Worm (Caenorhabditis elegans): ENCODE measurements around the gene ddi-1.

The ddi-1 gene

DNA sequence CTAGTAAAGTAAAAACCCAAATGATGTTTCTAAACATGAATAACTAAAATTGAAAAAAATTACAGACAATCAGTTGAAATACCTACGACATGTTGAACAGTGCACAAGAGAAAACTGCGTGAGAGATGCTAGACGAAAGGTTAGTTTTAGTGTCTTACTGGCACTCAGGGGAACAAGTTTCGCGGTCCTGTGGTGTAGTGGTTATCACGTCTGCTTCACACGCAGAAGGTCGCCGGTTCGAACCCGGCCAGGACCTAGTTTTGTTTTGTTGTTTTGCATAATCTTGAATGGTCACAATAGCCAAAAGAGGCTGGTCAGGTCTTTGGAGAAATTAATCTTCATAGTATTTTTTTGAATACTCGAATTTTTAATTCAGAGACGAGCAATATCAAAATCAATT lies 41.7 kb upstream of the ddi-1 start (continued):
- TF ChIP-seq nhr-12 (tag; optimal IDR thresholded peaks at IDR 0.05) = no peak
- TF ChIP-seq unc-130 (tag; optimal IDR thresholded peaks at IDR 0.05) = no peak
- TF ChIP-seq dsc-1 (tag; optimal IDR thresholded peaks at IDR 0.05) = no peak
- TF ChIP-seq zag-1 (tag; optimal IDR thresholded peaks at IDR 0.05) = no peak
- TF ChIP-seq egl-27 (tag; optimal IDR thresholded peaks at IDR 0.05) = no peak
- peak; percentile 52 for TF ChIP-seq snu-23 (GFP tag; optimal IDR thresholded peaks at IDR 0.05)

DNA sequence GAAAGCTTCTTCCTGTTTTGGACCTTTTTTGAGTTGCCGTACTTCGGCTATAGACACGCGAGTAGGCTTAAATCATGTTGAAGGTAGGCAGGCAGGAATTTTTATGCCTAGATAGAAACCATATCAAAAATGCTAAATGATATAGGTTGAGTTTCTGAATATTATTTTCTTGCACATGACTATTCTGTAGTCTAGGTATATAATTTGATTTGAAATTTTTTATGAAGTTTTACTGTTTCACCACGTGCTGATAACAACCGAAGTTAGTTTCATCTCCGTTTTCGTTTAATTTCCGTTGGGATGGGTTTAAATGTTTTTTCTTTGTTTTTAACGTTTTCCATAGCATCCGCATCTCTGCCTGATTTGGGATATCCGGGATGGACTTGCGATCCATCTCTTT lies 35.6 kb upstream of the ddi-1 start, which contains the start of gene Y73B6BL.37:
Y73B6BL.37 (plus strand) TSS at position 301 of the 400 bp plus-strand sequence.
- TF ChIP-seq irx-1 (tag; optimal IDR thresholded peaks at IDR 0.05) (no peak), nhr-90 (tag; optimal IDR thresholded peaks at IDR 0.05; ENCODE audit: poor library complexity) (no peak), C04F5.9 (tag; optimal IDR thresholded peaks at IDR 0.05) (no peak), sptf-1 (tag; optimal IDR thresholded peaks at IDR 0.05) (no peak), Y116A8C.19 (tag; optimal IDR thresholded peaks at IDR 0.05; ENCODE audit: borderline replicate concordance) (no peak), mdl-1 (tag; optimal IDR thresholded peaks at IDR 0.05) (no peak), alr-1 (tag; optimal IDR thresholded peaks at IDR 0.05; ENCODE audit: borderline replicate concordance) (no peak), lir-3 (tag; optimal IDR thresholded peaks at IDR 0.05; ENCODE audit: poor library complexity) (no peak), F16B12.6 (tag; optimal IDR thresholded peaks at IDR 0.05) (no peak), ceh-82 (tag; optimal IDR thresholded peaks at IDR 0.05) (no peak), ztf-11 (tag; optimal IDR thresholded peaks at IDR 0.05) (no peak), nhr-12 (tag; optimal IDR thresholded peaks at IDR 0.05) (no peak)

DNA sequence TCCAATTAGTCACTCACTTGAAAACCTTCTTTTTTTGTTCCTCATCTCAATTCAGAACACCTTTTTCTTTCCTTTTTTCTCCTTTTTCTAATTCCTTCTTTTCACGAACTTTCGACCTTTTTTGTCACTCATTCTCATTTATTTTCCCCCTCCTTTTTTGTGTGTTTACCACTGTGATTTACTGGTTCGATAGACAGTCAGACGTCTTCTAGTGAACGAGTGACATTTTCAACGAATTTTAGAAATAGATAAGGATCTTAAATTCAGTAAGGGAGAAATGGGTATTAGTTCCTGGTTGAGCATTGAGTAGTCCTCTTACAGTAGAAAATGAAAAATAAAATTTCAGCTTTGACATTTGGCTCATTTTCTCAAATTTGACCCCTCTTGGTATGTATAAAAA lies 30.8 kb upstream of the ddi-1 start:
- TF ChIP-seq lin-14 (GFP tag; optimal IDR thresholded peaks at IDR 0.05) = peak; percentile 61
- peak; percentile 77 for TF ChIP-seq nhr-85 (tag)
- TF ChIP-seq pax-3 (tag; optimal IDR thresholded peaks at IDR 0.05) = no peak
- TF ChIP-seq blmp-1 (tag; optimal IDR thresholded peaks at IDR 0.05) = peak; percentile 11

- TF ChIP-seq lir-3 (tag; optimal IDR thresholded peaks at IDR 0.05; ENCODE audit: poor library complexity) (no peak), lin-15B (tag; optimal IDR thresholded peaks at IDR 0.05) (no peak), lsy-2 (tag; optimal IDR thresholded peaks at IDR 0.05) (no peak), ama-1 (optimal IDR thresholded peaks at IDR 0.05) (no peak), fos-1 (tag; optimal IDR thresholded peaks at IDR 0.05) (no peak), aly-2 (tag; optimal IDR thresholded peaks at IDR 0.05) (no peak), irx-1 (tag; optimal IDR thresholded peaks at IDR 0.05) (no peak), vab-15 (tag; optimal IDR thresholded peaks at IDR 0.05) (no peak), zip-4 (GFP tag; optimal IDR thresholded peaks at IDR 0.05) (no peak), mab-9 (GFP tag; IDR thresholded peaks at IDR 0.05) (no peak), ztf-4 (tag; optimal IDR thresholded peaks at IDR 0.05) (no peak), efl-1 (optimal IDR thresholded peaks at IDR 0.05) (no peak), efl-1 (GFP tag; optimal IDR thresholded peaks at IDR 0.05 in 1 of 2) (no peak), ets-5 (GFP tag; IDR thresholded peaks at IDR 0.05) (no peak), nhr-90 (tag; optimal IDR thresholded peaks at IDR 0.05; ENCODE audit: poor library complexity) (no peak), ceh-90 (tag; optimal IDR thresholded peaks at IDR 0.05) (no peak), C16A3.4 (tag; optimal IDR thresholded peaks at IDR 0.05) (no peak), nhr-76 (tag; optimal IDR thresholded peaks at IDR 0.05) (no peak), nhr-84 (tag; optimal IDR thresholded peaks at IDR 0.05) (no peak), snpc-4 (tag; optimal IDR thresholded peaks at IDR 0.05) (no peak), zag-1 (tag; optimal IDR thresholded peaks at IDR 0.05) (no peak)
These were observed 29.4 kb upstream of the ddi-1 start, which contains the start of gene Y73B6BL.44 for ce11 chrIV:6493299-6493698. Gene Y73B6BL.44, plus strand, starts transcription at chrIV:6493599.

All from whole organism, L1 larva.